Worm (Caenorhabditis elegans): Measurements from ENCODE around the gene cht-4.

DNA sequence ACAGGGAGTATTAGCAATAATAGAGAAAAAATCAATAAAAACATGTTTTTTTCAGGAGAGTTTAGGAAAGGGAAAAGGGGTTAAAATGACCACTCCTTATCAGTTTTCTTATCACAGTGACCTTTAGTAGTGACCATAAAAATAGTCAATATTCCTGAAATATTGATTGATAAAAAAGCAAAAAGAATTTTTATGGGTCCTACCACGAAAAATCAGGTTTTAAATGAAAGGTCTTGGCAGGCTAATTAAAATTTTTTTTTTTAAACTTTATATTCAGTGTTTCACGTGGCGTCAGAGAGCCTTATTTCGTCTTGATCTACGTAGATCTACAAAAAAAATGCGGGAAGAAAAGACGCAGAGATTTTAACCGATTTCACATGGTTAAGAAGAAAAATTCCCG is at the start of gene cht-4:
- no peak for TF ChIP-seq ama-1 (optimal IDR thresholded peaks at IDR 0.05)
- TF ChIP-seq F13C5.2 (tag; optimal IDR thresholded peaks at IDR 0.05) = no peak
- TF ChIP-seq ets-7 (tag; optimal IDR thresholded peaks at IDR 0.05) = no peak
- no peak for TF ChIP-seq ceh-36 (tag; optimal IDR thresholded peaks at IDR 0.05)
- no peak for TF ChIP-seq tbx-37 (GFP tag; conservative IDR thresholded peaks at IDR 0.05)
- no peak for TF ChIP-seq flt-1 (GFP tag; IDR thresholded peaks at IDR 0.05)
- TF ChIP-seq tra-4 (tag; optimal IDR thresholded peaks at IDR 0.05) = no peak
